Worm (Caenorhabditis elegans) whole organism, L2 larva: Measurements from ENCODE around the gene tbc-12.

Source experiments
- C34F6.9 ChIP-seq: fragments of 150-350 bp; optimal IDR thresholded peaks from 2 replicates; lab custom pipeline; 2014; ENCODE audit warnings: missing biosample characterization, missing genetic modification characterization
- F13H6.1 ChIP-seq: sonication (generic microtip); optimal IDR thresholded peaks from 2 replicates; lab custom pipeline; 2016; ENCODE audit warnings: missing genetic modification characterization, missing compliant biosample characterization
- Y55F3AM.14 ChIP-seq: fragments of 200-800 bp; sonication (Bioruptor generic); optimal IDR thresholded peaks from 2 replicates; lab custom pipeline; 2018; ENCODE audit warnings: mild to moderate bottlenecking, missing genetic modification characterization, missing compliant biosample characterization
- alr-1 ChIP-seq: fragments of 150-350 bp; optimal IDR thresholded peaks from 2 replicates; lab custom pipeline; 2014; ENCODE audit warnings: missing biosample characterization, missing genetic modification characterization
- aly-2 ChIP-seq: fragments of 150-350 bp; optimal IDR thresholded peaks from 2 replicates; lab custom pipeline; 2014; ENCODE audit warnings: missing biosample characterization, missing genetic modification characterization
- blmp-1 ChIP-seq: sonication (generic microtip); optimal IDR thresholded peaks from 2 replicates; lab custom pipeline; 2017; ENCODE audit warnings: missing genetic modification characterization, mild to moderate bottlenecking, missing compliant biosample characterization, antibody characterized with exemption, moderate library complexity; ENCODE audit not compliant: insufficient read depth
- ceh-16 ChIP-seq: fragments of 150-350 bp; optimal IDR thresholded peaks from 2 replicates; lab custom pipeline; 2014; ENCODE audit warnings: missing biosample characterization, missing genetic modification characterization
- crh-2 ChIP-seq: sonication (generic microtip); optimal IDR thresholded peaks from 2 replicates; lab custom pipeline; 2017; ENCODE audit warnings: missing biosample characterization, missing genetic modification characterization
- dmd-4 ChIP-seq: sonication (generic microtip); optimal IDR thresholded peaks from 2 replicates; lab custom pipeline; 2017; ENCODE audit warnings: missing biosample characterization, missing genetic modification characterization
- egl-27 ChIP-seq: sonication (generic microtip); optimal IDR thresholded peaks from 3 replicates; lab custom pipeline; 2017; ENCODE audit warnings: missing biosample characterization, missing genetic modification reagents, missing genetic modification characterization
- elt-1 ChIP-seq: fragments of 150-350 bp; optimal IDR thresholded peaks from 2 replicates; lab custom pipeline; 2014; ENCODE audit warnings: missing biosample characterization, missing genetic modification characterization
- fos-1 ChIP-seq: fragments of 150-350 bp; optimal IDR thresholded peaks from 2 replicates; lab custom pipeline; 2014; ENCODE audit warnings: missing biosample characterization, missing genetic modification characterization
- gmeb-1 ChIP-seq: fragments of 150-350 bp; optimal IDR thresholded peaks from 2 replicates; lab custom pipeline; 2014; ENCODE audit warnings: missing biosample characterization, missing genetic modification characterization
- lin-11 ChIP-seq: fragments of 150-350 bp; sonication (generic microtip); optimal IDR thresholded peaks from 2 replicates; lab custom pipeline; 2014; ENCODE audit warnings: missing biosample characterization, missing genetic modification characterization, inconsistent platforms, mixed read lengths
- lin-13 ChIP-seq: fragments of 150-350 bp; optimal IDR thresholded peaks from 2 replicates; lab custom pipeline; 2014; ENCODE audit warnings: missing biosample characterization, missing genetic modification reagents, missing genetic modification characterization
- lin-39 ChIP-seq: fragments of 150-350 bp; optimal IDR thresholded peaks from 2 replicates; lab custom pipeline; 2014; ENCODE audit warnings: missing biosample characterization, missing genetic modification reagents, missing genetic modification characterization
- lsy-2 ChIP-seq, 2 experiments: fragments of 150-350 bp in 1 of 2; sonication (generic microtip) in 1 of 2; optimal IDR thresholded peaks; 2 replicates each; lab custom pipeline; 2014 to 2017; ENCODE audit warnings: missing biosample characterization in 2 of 2, missing genetic modification characterization in 2 of 2
- mab-5 ChIP-seq: fragments of 150-350 bp; optimal IDR thresholded peaks from 2 replicates; lab custom pipeline; 2014; ENCODE audit warnings: missing biosample characterization, missing genetic modification characterization
- mbf-1 ChIP-seq: sonication (generic microtip); optimal IDR thresholded peaks from 2 replicates; lab custom pipeline; 2017; ENCODE audit warnings: missing biosample characterization, missing genetic modification characterization
- mdl-1 ChIP-seq, 2 experiments: fragments of 150-350 bp in 1 of 2; sonication (generic microtip) in 1 of 2; optimal IDR thresholded peaks; 2 replicates each; lab custom pipeline; 2017; ENCODE audit warnings: missing biosample characterization in 2 of 2, missing genetic modification characterization in 2 of 2
- nhr-10 ChIP-seq: sonication (generic microtip); optimal IDR thresholded peaks from 2 replicates; lab custom pipeline; 2017; ENCODE audit warnings: missing biosample characterization, missing genetic modification characterization
- nhr-129 ChIP-seq: fragments of 150-350 bp; optimal IDR thresholded peaks from 2 replicates; lab custom pipeline; 2014; ENCODE audit warnings: missing biosample characterization, missing genetic modification characterization
- nhr-21 ChIP-seq: fragments of 150-350 bp; optimal IDR thresholded peaks from 2 replicates; lab custom pipeline; 2014; ENCODE audit warnings: missing biosample characterization, missing genetic modification characterization
- nhr-23 ChIP-seq: fragments of 150-350 bp; optimal IDR thresholded peaks from 2 replicates; lab custom pipeline; 2014; ENCODE audit warnings: missing biosample characterization, missing genetic modification reagents, missing genetic modification characterization
- nhr-25 ChIP-seq: fragments of 150-350 bp; sonication (generic microtip); optimal IDR thresholded peaks from 3 replicates; lab custom pipeline; 2014; ENCODE audit warnings: missing biosample characterization, missing genetic modification characterization
- nhr-77 ChIP-seq: fragments of 150-350 bp; optimal IDR thresholded peaks from 2 replicates; lab custom pipeline; 2014; ENCODE audit warnings: missing biosample characterization, missing genetic modification characterization
- sem-4 ChIP-seq: fragments of 150-350 bp; optimal IDR thresholded peaks from 2 replicates; lab custom pipeline; 2014; ENCODE audit warnings: missing biosample characterization, missing genetic modification reagents, missing genetic modification characterization
- sma-3 ChIP-seq: sonication (generic microtip); optimal IDR thresholded peaks from 2 replicates; lab custom pipeline; 2016; ENCODE audit warnings: missing genetic modification reagents, missing genetic modification characterization, missing compliant biosample characterization
- sma-9 ChIP-seq, 2 experiments: fragments of 150-350 bp in 1 of 2; sonication (generic microtip) in 1 of 2; optimal IDR thresholded peaks; 2 replicates each; lab custom pipeline; 2014 to 2016; ENCODE audit warnings: missing genetic modification characterization in 2 of 2, mild to moderate bottlenecking in 1 of 2, missing biosample characterization in 1 of 2, missing compliant biosample characterization in 1 of 2, missing genetic modification reagents in 1 of 2, moderate library complexity in 1 of 2
- snpc-4 ChIP-seq: fragments of 150-350 bp; optimal IDR thresholded peaks from 2 replicates; lab custom pipeline; 2014; ENCODE audit warnings: missing biosample characterization, missing genetic modification characterization
- unc-55 ChIP-seq: fragments of 150-350 bp; sonication (generic microtip); optimal IDR thresholded peaks from 3 replicates; lab custom pipeline; 2014; ENCODE audit warnings: missing biosample characterization, missing genetic modification reagents, missing genetic modification characterization
- zag-1 ChIP-seq: fragments of 150-350 bp; optimal IDR thresholded peaks from 2 replicates; lab custom pipeline; 2014; ENCODE audit warnings: missing biosample characterization, missing genetic modification characterization
- ztf-11 ChIP-seq: sonication (generic microtip); optimal IDR thresholded peaks from 2 replicates; lab custom pipeline; 2017; ENCODE audit warnings: missing biosample characterization, missing genetic modification characterization
- ztf-4 ChIP-seq: fragments of 150-350 bp; optimal IDR thresholded peaks from 2 replicates; lab custom pipeline; 2014; ENCODE audit warnings: missing biosample characterization, missing genetic modification characterization

The tbc-12 gene

DNA sequence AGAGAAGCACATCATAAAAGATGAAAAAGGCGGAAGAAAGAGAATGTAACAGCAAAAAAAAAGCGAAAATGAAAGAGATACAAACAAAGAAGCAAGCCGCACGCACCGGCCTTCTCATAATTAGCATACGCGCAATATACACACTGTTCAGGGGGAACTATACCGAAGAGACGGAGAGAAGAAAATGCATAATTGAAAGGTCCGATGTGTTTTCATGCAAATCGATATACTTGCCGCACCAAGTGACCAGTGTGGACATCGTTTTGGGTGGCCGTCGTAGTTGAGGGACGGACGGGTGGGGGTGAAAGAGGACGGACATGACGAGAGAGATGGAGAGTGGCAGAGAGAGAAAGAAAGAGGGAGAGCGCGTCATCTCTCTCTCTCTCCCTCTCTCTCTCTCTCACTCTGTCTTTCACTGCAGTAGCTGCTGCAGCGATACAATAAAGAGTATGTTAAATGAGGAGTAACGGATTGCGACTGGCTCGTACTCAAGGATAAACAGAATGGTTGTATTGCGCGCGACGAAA is 4.1 kb upstream of the tbc-12 start (continued):
- TF ChIP-seq lin-13 (GFP tag; lab: Kevin White, UChicago) (peak; percentile 75), lsy-2 (tag; optimal IDR thresholded peaks at IDR 0.05; lab: Kevin White, UChicago) (peak; percentile 43 to 85), snpc-4 (peak; percentile 72), unc-55 (GFP tag; lab: Kevin White, UChicago) (peak; percentile 92), ceh-16 (tag; lab: Kevin White, UChicago) (peak; percentile 78), nhr-21 (tag; lab: Kevin White, UChicago) (peak; percentile 29), lin-11 (tag; lab: Kevin White, UChicago) (peak; percentile 30), nhr-77 (tag; lab: Kevin White, UChicago) (no peak)
- TF ChIP-seq, all 48 proteins: peak for 26

ce11 chrX:2531276-2531675 is 981 bp downstream of the tbc-12 start:
- no peak for TF ChIP-seq ztf-11 (tag; lab: Kevin White, UChicago)
- no peak for TF ChIP-seq nhr-77 (tag; lab: Kevin White, UChicago)
- TF ChIP-seq nhr-129 (tag; lab: Kevin White, UChicago) = peak; percentile 20
- TF ChIP-seq fos-1 (tag; lab: Kevin White, UChicago) = peak; percentile 48
- TF ChIP-seq sem-4 = no peak
- no peak for TF ChIP-seq egl-27 (tag; lab: Kevin White, UChicago)
- no peak for TF ChIP-seq lin-13 (GFP tag; lab: Kevin White, UChicago)
- peak; percentile 34 for TF ChIP-seq nhr-21 (tag; lab: Kevin White, UChicago)
- TF ChIP-seq ztf-4 = peak; percentile 34
- TF ChIP-seq nhr-23 = no peak
- TF ChIP-seq sma-9 (GFP tag; optimal IDR thresholded peaks at IDR 0.05; lab: Kevin White, UChicago) = peak; percentile 51
- no peak for TF ChIP-seq sma-9 (tag; optimal IDR thresholded peaks at IDR 0.05; lab: Kevin White, UChicago)
- TF ChIP-seq alr-1 = no peak
- TF ChIP-seq mab-5 (tag; lab: Kevin White, UChicago) = no peak
- peak; percentile 27 for TF ChIP-seq sma-3 (GFP tag; lab: Kevin White, UChicago)
- peak; percentile 39 for TF ChIP-seq F13H6.1 (tag; lab: Kevin White, UChicago)
- TF ChIP-seq aly-2 = no peak
- no peak for TF ChIP-seq mdl-1 (tag; optimal IDR thresholded peaks at IDR 0.05; lab: Kevin White, UChicago)
- TF ChIP-seq blmp-1 (tag; lab: Kevin White, UChicago) = peak; percentile 5
- TF ChIP-seq lsy-2 (tag; optimal IDR thresholded peaks at IDR 0.05; lab: Kevin White, UChicago) = peak in 1 of 2 experiments; percentile 30
- TF ChIP-seq Y55F3AM.14 (GFP tag; lab: Kevin White, UChicago) = peak; percentile 45
- peak; percentile 54 for TF ChIP-seq crh-2 (tag; lab: Kevin White, UChicago)
- no peak for TF ChIP-seq lin-39
- TF ChIP-seq dmd-4 (tag; lab: Kevin White, UChicago) = no peak

- TF ChIP-seq elt-1 (no peak), nhr-25 (tag; lab: Kevin White, UChicago) (no peak), lin-13 (GFP tag; lab: Kevin White, UChicago) (peak; percentile 9), ztf-4 (no peak), mbf-1 (tag; lab: Kevin White, UChicago) (no peak), nhr-10 (tag; lab: Kevin White, UChicago) (no peak), unc-55 (GFP tag; lab: Kevin White, UChicago) (peak; percentile 4), gmeb-1 (no peak), zag-1 (tag; lab: Kevin White, UChicago) (no peak), ceh-16 (tag; lab: Kevin White, UChicago) (no peak), egl-27 (tag; lab: Kevin White, UChicago) (no peak), dmd-4 (tag; lab: Kevin White, UChicago) (no peak), C34F6.9 (tag; lab: Kevin White, UChicago) (no peak), lsy-2 (tag; optimal IDR thresholded peaks at IDR 0.05; lab: Kevin White, UChicago) (peak in 1 of 2 experiments; percentile 9), sma-3 (GFP tag; lab: Kevin White, UChicago) (peak; percentile 28), F13H6.1 (tag; lab: Kevin White, UChicago) (peak; percentile 55), nhr-129 (tag; lab: Kevin White, UChicago) (peak; percentile 39), sma-9 (GFP tag; optimal IDR thresholded peaks at IDR 0.05; lab: Kevin White, UChicago) (peak; percentile 53), sma-9 (tag; optimal IDR thresholded peaks at IDR 0.05; lab: Kevin White, UChicago) (no peak)
Measured at ce11 chrX:2527877-2528276, 4.4 kb downstream of the tbc-12 start.

ce11 chrX:2527194-2527593 is 5.1 kb downstream of the tbc-12 start:
- TF ChIP-seq lsy-2 (tag; optimal IDR thresholded peaks at IDR 0.05; lab: Kevin White, UChicago) = no peak
